Worm (Caenorhabditis elegans) whole organism, L3 larva: ENCODE data around the gene C28D4.7.

ENCODE experiments used
- R02D3.7 ChIP-seq: fragments of 150-350 bp; optimal IDR thresholded peaks from 2 replicates; lab custom pipeline; 2014; ENCODE audit warnings: missing biosample characterization, missing genetic modification characterization
- ZK546.5 ChIP-seq: sonication (generic microtip); optimal IDR thresholded peaks from 2 replicates; lab custom pipeline; 2017; ENCODE audit warnings: missing biosample characterization, missing genetic modification characterization
- ama-1 ChIP-seq: fragments of 150-350 bp; optimal IDR thresholded peaks from 2 replicates; lab custom pipeline; 2018
- ceh-16 ChIP-seq: sonication (generic microtip); optimal IDR thresholded peaks from 2 replicates; lab custom pipeline; 2017; ENCODE audit warnings: missing biosample characterization, missing genetic modification characterization
- ceh-28 ChIP-seq: fragments of 150-350 bp; optimal IDR thresholded peaks from 2 replicates; lab custom pipeline; 2014; ENCODE audit warnings: missing biosample characterization, missing genetic modification reagents, missing genetic modification characterization
- ceh-82 ChIP-seq: fragments of 150-350 bp; optimal IDR thresholded peaks from 2 replicates; lab custom pipeline; 2014; ENCODE audit warnings: missing biosample characterization, missing genetic modification characterization
- ceh-9 ChIP-seq: sonication (generic microtip); optimal IDR thresholded peaks from 2 replicates; lab custom pipeline; 2018; ENCODE audit warnings: missing biosample characterization, missing genetic modification characterization
- daf-12 ChIP-seq: fragments of 150-350 bp; optimal IDR thresholded peaks from 2 replicates; lab custom pipeline; 2014; ENCODE audit warnings: missing biosample characterization, missing genetic modification reagents, missing genetic modification characterization
- egl-27 ChIP-seq: sonication (generic microtip); optimal IDR thresholded peaks from 4 replicates; lab custom pipeline; 2017; ENCODE audit warnings: missing biosample characterization, missing genetic modification reagents, missing genetic modification characterization
- egl-5 ChIP-seq: fragments of 150-350 bp; optimal IDR thresholded peaks from 2 replicates; lab custom pipeline; 2017; ENCODE audit warnings: missing biosample characterization, missing genetic modification reagents, missing genetic modification characterization, inconsistent platforms
- elt-1 ChIP-seq: fragments of 150-350 bp; optimal IDR thresholded peaks from 2 replicates; lab custom pipeline; 2014; ENCODE audit warnings: missing biosample characterization, missing genetic modification characterization
- elt-2 ChIP-seq: sonication (generic microtip); optimal IDR thresholded peaks from 2 replicates; lab custom pipeline; 2016; ENCODE audit warnings: missing genetic modification reagents, mild to moderate bottlenecking, missing genetic modification characterization, missing compliant biosample characterization
- elt-3 ChIP-seq, 3 experiments: fragments of 150-350 bp in 1 of 3; sonication (generic microtip) in 2 of 3; optimal IDR thresholded peaks; 2 replicates in 2 of 3; 4 replicates in 1 of 3; lab custom pipeline; 2014 to 2017; ENCODE audit warnings: missing biosample characterization in 3 of 3, missing genetic modification characterization in 3 of 3
- eor-1 ChIP-seq, 2 experiments: fragments of 150-350 bp; optimal IDR thresholded peaks; 2 replicates each; lab custom pipeline; 2014 to 2018; ENCODE audit warnings: missing biosample characterization in 2 of 2, missing genetic modification characterization in 2 of 2
- fkh-10 ChIP-seq: sonication (generic microtip); optimal IDR thresholded peaks from 2 replicates; lab custom pipeline; 2017; ENCODE audit warnings: missing biosample characterization, missing genetic modification reagents, missing genetic modification characterization
- fos-1 ChIP-seq: fragments of 150-350 bp; optimal IDR thresholded peaks from 2 replicates; lab custom pipeline; 2014; ENCODE audit warnings: missing biosample characterization, missing genetic modification characterization
- hmg-11 ChIP-seq: sonication (generic microtip); optimal IDR thresholded peaks from 2 replicates; lab custom pipeline; 2016; ENCODE audit warnings: missing genetic modification characterization, missing compliant biosample characterization
- lin-15B ChIP-seq: fragments of 150-350 bp; optimal IDR thresholded peaks from 2 replicates; lab custom pipeline; 2014; ENCODE audit warnings: missing biosample characterization, missing genetic modification characterization
- lin-39 ChIP-seq: fragments of 150-350 bp; optimal IDR thresholded peaks from 2 replicates; lab custom pipeline; 2018; ENCODE audit warnings: missing biosample characterization, missing genetic modification reagents, missing genetic modification characterization
- mdl-1 ChIP-seq: fragments of 150-350 bp; optimal IDR thresholded peaks from 2 replicates; lab custom pipeline; 2014; ENCODE audit warnings: missing biosample characterization, missing genetic modification characterization
- mml-1 ChIP-seq: fragments of 150-350 bp; sonication (generic microtip); optimal IDR thresholded peaks from 3 replicates; lab custom pipeline; 2014; ENCODE audit warnings: missing biosample characterization, missing genetic modification characterization
- nfya-1 ChIP-seq: sonication (generic microtip); optimal IDR thresholded peaks from 2 replicates; lab custom pipeline; 2017; ENCODE audit warnings: missing genetic modification characterization, mild to moderate bottlenecking, missing compliant biosample characterization, antibody characterized with exemption, moderate library complexity; ENCODE audit not compliant: insufficient read depth
- nhr-12 ChIP-seq: fragments of 150-350 bp; optimal IDR thresholded peaks from 2 replicates; lab custom pipeline; 2014; ENCODE audit warnings: missing biosample characterization, missing genetic modification characterization
- nhr-23 ChIP-seq: fragments of 150-350 bp; optimal IDR thresholded peaks from 2 replicates; lab custom pipeline; 2014; ENCODE audit warnings: missing biosample characterization, missing genetic modification reagents, missing genetic modification characterization
- nhr-237 ChIP-seq: fragments of 150-350 bp; optimal IDR thresholded peaks from 2 replicates; lab custom pipeline; 2014; ENCODE audit warnings: missing biosample characterization, missing genetic modification characterization
- nhr-25 ChIP-seq: sonication (generic microtip); optimal IDR thresholded peaks from 2 replicates; lab custom pipeline; 2017; ENCODE audit warnings: missing biosample characterization, missing genetic modification characterization
- nhr-43 ChIP-seq: sonication (generic microtip); optimal IDR thresholded peaks from 2 replicates; lab custom pipeline; 2016; ENCODE audit warnings: mild to moderate bottlenecking, missing genetic modification characterization, missing compliant biosample characterization; ENCODE audit not compliant: poor library complexity, severe bottlenecking
- nhr-67 ChIP-seq: fragments of 150-350 bp; optimal IDR thresholded peaks from 2 replicates; lab custom pipeline; 2014; ENCODE audit warnings: missing biosample characterization, missing genetic modification characterization
- nhr-76 ChIP-seq: fragments of 150-350 bp; sonication (generic microtip); optimal IDR thresholded peaks from 5 replicates; lab custom pipeline; 2014; ENCODE audit warnings: missing biosample characterization, missing genetic modification characterization
- pha-4 ChIP-seq: fragments of 150-350 bp; optimal IDR thresholded peaks from 2 replicates; lab custom pipeline; 2014; ENCODE audit warnings: missing biosample characterization, missing genetic modification reagents, missing genetic modification characterization
- pqm-1 ChIP-seq: fragments of 150-350 bp; optimal IDR thresholded peaks from 2 replicates; lab custom pipeline; 2017; ENCODE audit warnings: missing biosample characterization, missing genetic modification characterization, inconsistent platforms
- sea-2 ChIP-seq: fragments of 150-350 bp; sonication (generic microtip); optimal IDR thresholded peaks from 4 replicates; lab custom pipeline; 2014; ENCODE audit warnings: missing biosample characterization, missing genetic modification reagents, missing genetic modification characterization
- skn-1 ChIP-seq: fragments of 150-350 bp; optimal IDR thresholded peaks from 2 replicates; lab custom pipeline; 2014; ENCODE audit warnings: missing biosample characterization, missing genetic modification characterization
- snpc-4 ChIP-seq: fragments of 150-350 bp; optimal IDR thresholded peaks from 2 replicates; lab custom pipeline; 2014; ENCODE audit warnings: missing biosample characterization, missing genetic modification characterization
- unc-39 ChIP-seq: sonication (generic microtip); optimal IDR thresholded peaks from 4 replicates; lab custom pipeline; 2017; ENCODE audit warnings: missing biosample characterization, missing genetic modification characterization
- zag-1 ChIP-seq: fragments of 150-350 bp; optimal IDR thresholded peaks from 2 replicates; lab custom pipeline; 2014; ENCODE audit warnings: missing biosample characterization, missing genetic modification characterization
- ztf-11 ChIP-seq: fragments of 150-350 bp; optimal IDR thresholded peaks from 2 replicates; lab custom pipeline; 2014; ENCODE audit warnings: missing biosample characterization, missing genetic modification characterization
- ztf-4 ChIP-seq: fragments of 150-350 bp; optimal IDR thresholded peaks from 2 replicates; lab custom pipeline; 2014; ENCODE audit warnings: missing biosample characterization, missing genetic modification characterization

Gene C28D4.7

DNA sequence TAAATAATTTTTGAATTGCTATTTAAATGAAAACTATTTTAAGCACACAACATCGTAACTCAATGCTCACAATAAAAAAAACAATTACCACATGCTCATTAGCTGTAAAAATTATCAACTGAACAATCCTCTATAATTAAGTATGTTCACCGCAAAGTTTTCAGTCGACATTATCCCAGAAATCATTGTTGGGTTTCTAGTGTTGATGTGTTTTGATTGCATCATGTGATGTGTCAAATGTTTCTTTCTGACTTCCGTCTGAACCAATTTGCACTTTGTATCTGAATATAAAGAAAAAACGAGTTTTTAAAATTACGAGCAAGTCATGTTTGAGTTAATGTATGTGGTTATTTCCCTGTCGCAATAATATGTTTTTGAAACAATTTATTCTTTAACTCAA, 25.1 kb downstream of the C28D4.7 start:
- no peak for TF ChIP-seq elt-2
- TF ChIP-seq skn-1 (tag; lab: Kevin White, UChicago), result peak; percentile 15

DNA sequence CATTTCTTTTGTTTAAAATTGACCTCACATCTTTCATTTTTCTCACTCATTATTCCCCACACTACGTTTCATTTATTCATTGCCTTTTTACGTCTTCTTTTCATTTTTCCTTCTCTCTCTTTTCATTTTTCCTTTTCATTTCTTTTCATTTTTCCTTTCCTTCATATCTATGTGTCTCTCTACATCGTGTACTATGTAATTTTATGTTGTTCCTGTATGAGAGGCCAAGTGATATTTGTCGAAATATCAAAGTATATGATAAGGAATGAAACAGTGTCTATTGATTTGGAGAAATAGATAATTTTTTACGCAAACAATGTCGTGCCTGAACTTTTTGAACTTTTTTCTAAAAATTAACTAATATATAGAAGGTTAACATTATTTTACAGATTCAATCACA, 26.5 kb downstream of the C28D4.7 start:
- no peak for TF ChIP-seq ZK546.5 (tag; lab: Kevin White, UChicago)
- TF ChIP-seq ceh-28 (tag; lab: Kevin White, UChicago), result peak; percentile 59
- no peak for TF ChIP-seq hmg-11 (tag; lab: Kevin White, UChicago)
- no peak for TF ChIP-seq ama-1
- TF ChIP-seq nhr-237 (tag; lab: Kevin White, UChicago), result no peak
- peak; percentile 49 for TF ChIP-seq nhr-23
- TF ChIP-seq pqm-1 (tag; lab: Kevin White, UChicago), result peak; percentile 72
- no peak for TF ChIP-seq eor-1 (tag; optimal IDR thresholded peaks at IDR 0.05; lab: Kevin White, UChicago)
- peak; percentile 23 for TF ChIP-seq snpc-4 (tag; lab: Kevin White, UChicago)
- TF ChIP-seq pha-4 (tag; lab: Kevin White, UChicago), result peak; percentile 59
- TF ChIP-seq ztf-4 (tag; lab: Kevin White, UChicago), result no peak
- TF ChIP-seq elt-2, result peak; percentile 76
- peak; percentile 36 for TF ChIP-seq nhr-25 (tag; lab: Kevin White, UChicago)
- TF ChIP-seq fkh-10 (GFP tag; lab: Kevin White, UChicago), result no peak
- TF ChIP-seq skn-1 (tag; lab: Kevin White, UChicago), result peak; percentile 97
- no peak for TF ChIP-seq nhr-67

DNA sequence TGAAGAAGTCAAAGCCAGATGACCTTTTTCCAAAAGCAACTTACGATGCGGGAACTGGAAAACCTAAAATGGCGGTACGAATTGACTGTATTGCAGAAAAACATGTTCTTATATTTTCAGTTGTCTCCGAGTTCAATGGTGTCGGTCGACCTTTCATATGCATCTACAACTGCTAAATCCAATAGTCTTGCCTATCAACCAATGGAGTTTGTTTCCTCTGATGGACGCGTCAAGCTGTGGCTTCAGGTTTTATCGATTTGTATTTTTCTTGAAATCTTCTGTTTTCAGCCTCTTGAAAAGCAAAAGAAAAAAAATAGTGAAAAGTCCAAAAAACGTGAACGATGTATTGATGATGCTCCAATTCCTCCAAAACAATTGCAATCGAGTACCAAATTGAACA, 28.7 kb downstream of the C28D4.7 start:
- TF ChIP-seq elt-2 (no peak), lin-39 (tag; lab: Kevin White, UChicago) (no peak)

DNA sequence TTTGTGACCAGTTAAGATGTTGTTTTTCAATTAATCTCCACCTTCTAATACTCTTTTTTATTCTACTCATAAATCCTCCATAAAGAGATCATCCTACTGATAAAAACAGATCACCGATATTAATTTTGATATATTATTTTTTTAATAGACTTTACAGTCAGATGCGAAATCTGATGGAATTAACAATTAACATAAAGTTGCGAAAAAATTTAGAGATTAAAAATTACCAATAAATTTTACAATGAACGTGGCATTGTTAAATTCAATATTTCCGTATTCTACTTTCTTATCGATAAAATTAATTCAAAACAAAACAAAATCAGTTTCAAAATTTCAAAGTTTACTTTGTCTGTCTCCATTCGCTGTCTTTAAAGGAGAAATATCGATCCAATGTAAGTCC, 30.2 kb downstream of the C28D4.7 start, which contains the start of gene K01H12.4:
Gene K01H12.4, plus strand, starts transcription at position 301 of the 400 bp plus-strand sequence.
- TF ChIP-seq snpc-4 (tag; lab: Kevin White, UChicago) (no peak), pqm-1 (tag; lab: Kevin White, UChicago) (no peak), nhr-25 (tag; lab: Kevin White, UChicago) (no peak), elt-1 (tag; lab: Kevin White, UChicago) (no peak), nhr-43 (no peak), hmg-11 (tag; lab: Kevin White, UChicago) (no peak)

DNA sequence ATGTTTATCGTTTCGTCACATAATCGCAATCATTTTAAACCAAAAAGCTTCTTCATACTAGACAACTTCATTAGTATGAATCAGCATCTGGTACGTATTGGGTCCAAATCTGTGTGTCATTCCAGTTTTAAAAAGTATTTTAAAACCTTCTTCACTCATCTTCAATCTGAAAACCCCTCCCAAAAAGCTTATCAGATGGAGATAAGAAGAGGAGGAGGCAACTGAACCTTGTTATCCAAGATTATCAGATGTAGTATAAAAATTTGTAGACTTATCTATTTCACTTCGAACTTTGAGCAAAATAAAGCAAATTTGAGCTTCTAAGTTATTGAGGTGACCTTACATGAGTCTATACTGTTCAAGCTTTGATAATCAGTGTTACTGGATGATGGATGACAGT, 33.1 kb downstream of the C28D4.7 start, which contains the start of gene nhr-38:
Gene nhr-38, plus strand, starts transcription at position 301 of the 400 bp plus-strand sequence.
- TF ChIP-seq mdl-1, result no peak
- no peak for TF ChIP-seq ceh-9 (tag; lab: Kevin White, UChicago)
- TF ChIP-seq ama-1, result no peak
- no peak for TF ChIP-seq ztf-11 (tag; lab: Kevin White, UChicago)
- TF ChIP-seq ceh-16, result no peak
- TF ChIP-seq egl-5 (tag; lab: Kevin White, UChicago), result no peak
- no peak for TF ChIP-seq skn-1 (tag; lab: Kevin White, UChicago)
- no peak for TF ChIP-seq nhr-43
- no peak for TF ChIP-seq ztf-4 (tag; lab: Kevin White, UChicago)
- no peak for TF ChIP-seq nhr-67
- no peak for TF ChIP-seq snpc-4 (tag; lab: Kevin White, UChicago)
- TF ChIP-seq hmg-11 (tag; lab: Kevin White, UChicago), result no peak
- TF ChIP-seq elt-1 (tag; lab: Kevin White, UChicago), result no peak
- no peak for TF ChIP-seq elt-3 (tag; optimal IDR thresholded peaks at IDR 0.05; lab: Kevin White, UChicago)
- no peak for TF ChIP-seq fos-1 (tag; lab: Kevin White, UChicago)
- TF ChIP-seq egl-27 (tag; lab: Kevin White, UChicago), result no peak
- TF ChIP-seq nhr-76 (tag; lab: Kevin White, UChicago), result no peak
- no peak for TF ChIP-seq daf-12
- TF ChIP-seq zag-1 (tag; lab: Kevin White, UChicago), result no peak

DNA sequence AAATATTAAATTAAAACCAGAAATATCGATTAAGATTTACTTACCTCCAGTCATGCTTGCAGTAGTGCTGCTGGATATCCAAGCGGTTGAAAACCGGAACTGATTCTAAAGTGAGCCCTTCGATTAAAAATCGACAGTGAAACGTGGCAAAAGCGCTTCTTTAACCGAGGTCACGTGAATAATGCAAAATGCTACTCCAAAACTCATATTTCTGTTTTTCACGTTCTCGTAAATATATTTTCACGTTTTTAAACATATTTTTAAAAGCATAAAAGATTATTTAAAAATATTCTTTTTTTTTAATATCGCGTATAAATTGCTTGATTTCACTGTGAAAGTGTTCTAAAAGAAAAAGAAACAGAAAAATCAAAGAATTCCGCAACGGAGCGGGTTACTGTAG, 33.7 kb downstream of the C28D4.7 start, which contains the start of gene ant-1.3:
Gene ant-1.3, minus strand, starts transcription at position 101 of the 400 bp plus-strand sequence.
- TF ChIP-seq ZK546.5 (tag; lab: Kevin White, UChicago) (no peak), eor-1 (tag; optimal IDR thresholded peaks at IDR 0.05; lab: Kevin White, UChicago) (no peak), zag-1 (tag; lab: Kevin White, UChicago) (no peak), lin-15B (tag; lab: Kevin White, UChicago) (no peak), pha-4 (tag; lab: Kevin White, UChicago) (no peak), nhr-67 (no peak), ceh-9 (tag; lab: Kevin White, UChicago) (no peak), nhr-23 (no peak), ceh-28 (tag; lab: Kevin White, UChicago) (no peak), nhr-25 (tag; lab: Kevin White, UChicago) (no peak), ztf-4 (tag; lab: Kevin White, UChicago) (no peak), R02D3.7 (tag; lab: Kevin White, UChicago) (no peak), nhr-43 (no peak), nhr-76 (tag; lab: Kevin White, UChicago) (no peak), nhr-12 (tag; lab: Kevin White, UChicago) (no peak), unc-39 (tag; lab: Kevin White, UChicago) (no peak), sea-2 (GFP tag; lab: Kevin White, UChicago) (no peak), nfya-1 (tag; lab: Kevin White, UChicago) (no peak), ceh-82 (no peak), mml-1 (tag; lab: Kevin White, UChicago) (no peak)
